Worm (Caenorhabditis elegans) whole organism, midembryonic: ENCODE results near the gene F52H2.1.

ENCODE experiments used
- T22C8.4 ChIP-seq: fragments of 200-800 bp; sonication (Bioruptor generic); IDR thresholded peaks from 2 replicates; pipeline ENCODE4 v1.3.6; 2022; ENCODE audit warnings: missing genetic modification characterization, missing compliant biosample characterization
- cog-1 ChIP-seq: sonication (generic microtip); optimal IDR thresholded peaks from 2 replicates; lab custom pipeline; 2016; ENCODE audit warnings: missing genetic modification characterization, missing compliant biosample characterization
- flt-1 ChIP-seq: fragments of 200-800 bp; sonication (Bioruptor generic); IDR thresholded peaks from 2 replicates; pipeline ENCODE4 v1.3.6; 2022; ENCODE audit warnings: missing genetic modification characterization, missing compliant biosample characterization
- klf-2 ChIP-seq: fragments of 200-800 bp; sonication (Bioruptor generic); conservative IDR thresholded peaks from 2 replicates; pipeline ENCODE4 v1.3.6; 2022; ENCODE audit warnings: missing genetic modification reagents, missing genetic modification characterization, missing compliant biosample characterization
- med-1 ChIP-seq: sonication (generic microtip); optimal IDR thresholded peaks from 2 replicates; lab custom pipeline; 2017; ENCODE audit warnings: missing genetic modification characterization, mild to moderate bottlenecking, missing compliant biosample characterization, antibody characterized with exemption, missing genetic modification reagents; ENCODE audit not compliant: insufficient read depth
- ref-1 ChIP-seq: fragments of 200-800 bp; sonication (Bioruptor generic); conservative IDR thresholded peaks from 2 replicates; pipeline ENCODE4 v1.3.6; 2022; ENCODE audit warnings: missing genetic modification reagents, missing genetic modification characterization, missing compliant biosample characterization
- tab-1 ChIP-seq: fragments of 200-800 bp; sonication (Bioruptor generic); IDR thresholded peaks from 2 replicates; pipeline ENCODE4 v1.3.6; 2022; ENCODE audit warnings: missing genetic modification characterization, missing compliant biosample characterization
- ztf-23 ChIP-seq: fragments of 200-800 bp; sonication (Bioruptor generic); IDR thresholded peaks from 2 replicates; pipeline ENCODE4 v1.3.6; 2022; ENCODE audit warnings: missing genetic modification reagents, missing genetic modification characterization, missing compliant biosample characterization
- ztf-29 ChIP-seq: fragments of 200-800 bp; sonication (Bioruptor generic); IDR thresholded peaks from 2 replicates; pipeline ENCODE4 v1.3.6; 2022; ENCODE audit warnings: missing genetic modification reagents, missing genetic modification characterization, missing compliant biosample characterization

F52H2.1 gene

ce11 chrX:2572646-2573149, at the start of gene F52H2.1, which contains the start of gene ccd-5:
TSS of gene F52H2.1 (plus strand) at chrX:2573099.
TSS of gene ccd-5 (minus strand) at chrX:2572653.
- TF ChIP-seq ztf-29 (GFP tag; lab: Robert Waterston, UW) (no peak), ztf-23 (GFP tag; lab: Robert Waterston, UW) (no peak), tab-1 (no peak), med-1 (no peak), flt-1 (GFP tag; lab: Robert Waterston, UW) (no peak), T22C8.4 (GFP tag; lab: Robert Waterston, UW) (no peak), cog-1 (tag; lab: Kevin White, UChicago) (no peak), klf-2 (GFP tag; lab: Robert Waterston, UW) (no peak), ref-1 (GFP tag; lab: Robert Waterston, UW) (no peak)

- TF ChIP-seq klf-2 (GFP tag; lab: Robert Waterston, UW) (no peak), T22C8.4 (GFP tag; lab: Robert Waterston, UW) (no peak), med-1 (no peak), ref-1 (GFP tag; lab: Robert Waterston, UW) (no peak), tab-1 (no peak), ztf-23 (GFP tag; lab: Robert Waterston, UW) (no peak), ztf-29 (GFP tag; lab: Robert Waterston, UW) (no peak), flt-1 (GFP tag; lab: Robert Waterston, UW) (no peak), cog-1 (tag; lab: Kevin White, UChicago) (no peak)
These were observed 46.8 kb upstream of the F52H2.1 start for ce11 chrX:2526078-2526477.

DNA sequence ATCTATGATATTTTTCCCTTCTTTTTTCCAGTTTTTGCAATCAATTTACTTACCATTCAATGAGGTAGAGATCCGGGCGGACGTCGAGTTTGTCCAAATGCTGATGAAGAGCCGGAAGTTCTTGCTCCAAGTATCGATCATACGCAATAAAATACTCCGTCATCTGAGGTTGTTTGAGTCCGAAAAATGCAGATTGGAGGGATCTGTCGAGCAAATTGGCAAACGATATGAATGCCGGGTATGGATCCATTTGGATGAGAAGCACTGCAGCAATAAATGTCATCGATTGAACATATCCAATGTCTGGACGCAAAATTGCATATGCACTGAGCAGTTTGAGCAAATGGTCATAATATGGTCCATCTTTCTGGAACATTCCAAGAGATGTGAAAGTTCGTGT, 45.7 kb upstream of the F52H2.1 start:
- no peak for TF ChIP-seq tab-1
- no peak for TF ChIP-seq ref-1 (GFP tag; lab: Robert Waterston, UW)
- no peak for TF ChIP-seq flt-1 (GFP tag; lab: Robert Waterston, UW)
- TF ChIP-seq med-1: no peak
- TF ChIP-seq ztf-23 (GFP tag; lab: Robert Waterston, UW): no peak
- no peak for TF ChIP-seq cog-1 (tag; lab: Kevin White, UChicago)
- no peak for TF ChIP-seq klf-2 (GFP tag; lab: Robert Waterston, UW)
- TF ChIP-seq T22C8.4 (GFP tag; lab: Robert Waterston, UW): no peak
- no peak for TF ChIP-seq ztf-29 (GFP tag; lab: Robert Waterston, UW)

ce11 chrX:2527877-2528276, 45.0 kb upstream of the F52H2.1 start:
- peak; percentile 62; the same call in 1 of the 2 replicates for TF ChIP-seq ztf-23 (GFP tag; lab: Robert Waterston, UW)
- TF ChIP-seq cog-1 (tag; lab: Kevin White, UChicago): no peak
- peak; percentile 37; the same call in 1 of the 2 replicates for TF ChIP-seq ztf-29 (GFP tag; lab: Robert Waterston, UW)
- TF ChIP-seq ref-1 (GFP tag; lab: Robert Waterston, UW): no peak; the same call in 1 of the 2 replicates
- 0 out of 2 replicates have a peak, but pooled peaks have one; percentile 50 for TF ChIP-seq tab-1

ce11 chrX:2531276-2531675, 41.6 kb upstream of the F52H2.1 start:
- TF ChIP-seq cog-1 (tag; lab: Kevin White, UChicago) (no peak), tab-1 (no peak), med-1 (no peak)

ce11 chrX:2532357-2532756, 40.5 kb upstream of the F52H2.1 start, which contains the start of gene tbc-12:
TSS of gene tbc-12 (minus strand) at chrX:2532457.
- TF ChIP-seq klf-2 (GFP tag; lab: Robert Waterston, UW) (no peak), tab-1 (no peak), T22C8.4 (GFP tag; lab: Robert Waterston, UW) (no peak), cog-1 (tag; lab: Kevin White, UChicago) (no peak), ztf-29 (GFP tag; lab: Robert Waterston, UW) (no peak), flt-1 (GFP tag; lab: Robert Waterston, UW) (no peak), ref-1 (GFP tag; lab: Robert Waterston, UW) (no peak)

- TF ChIP-seq tab-1 (0 out of 2 replicates have a peak, but pooled peaks have one; percentile 17), med-1 (no peak), ztf-29 (GFP tag; lab: Robert Waterston, UW) (peak; percentile 63; the same call in 1 of the 2 replicates), cog-1 (tag; lab: Kevin White, UChicago) (peak; percentile 96), T22C8.4 (GFP tag; lab: Robert Waterston, UW) (peak; percentile 78), ztf-23 (GFP tag; lab: Robert Waterston, UW) (no peak), klf-2 (GFP tag; lab: Robert Waterston, UW) (no peak), flt-1 (GFP tag; lab: Robert Waterston, UW) (peak; percentile 73), ref-1 (GFP tag; lab: Robert Waterston, UW) (no peak)
These were observed 36.6 kb upstream of the F52H2.1 start for ce11 chrX:2536246-2536772.

DNA sequence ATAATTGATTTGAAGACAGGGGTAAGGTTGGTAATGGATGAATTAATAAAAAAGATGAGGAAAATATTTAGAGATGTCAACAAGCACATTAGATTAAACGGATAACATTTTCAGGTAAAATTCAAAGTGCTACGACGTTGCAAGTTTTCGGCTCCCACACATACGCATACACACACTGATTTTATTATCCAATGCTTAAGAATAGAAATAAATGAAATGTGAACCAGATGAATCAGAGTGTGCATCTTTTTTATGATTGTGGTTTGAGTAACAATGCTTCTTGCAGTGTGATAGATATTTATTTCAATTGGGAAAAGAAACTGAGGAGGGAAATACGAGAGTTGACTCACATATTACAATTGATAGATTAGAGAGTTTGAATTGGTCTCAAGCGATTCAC, 34.2 kb upstream of the F52H2.1 start:
- no peak for TF ChIP-seq med-1
- TF ChIP-seq flt-1 (GFP tag; lab: Robert Waterston, UW): no peak
- no peak for TF ChIP-seq tab-1
- TF ChIP-seq cog-1 (tag; lab: Kevin White, UChicago): no peak
- no peak for TF ChIP-seq ref-1 (GFP tag; lab: Robert Waterston, UW)
- TF ChIP-seq T22C8.4 (GFP tag; lab: Robert Waterston, UW): no peak
- no peak for TF ChIP-seq ztf-23 (GFP tag; lab: Robert Waterston, UW)
- no peak for TF ChIP-seq klf-2 (GFP tag; lab: Robert Waterston, UW)

- TF ChIP-seq ztf-29 (GFP tag; lab: Robert Waterston, UW): no peak
- TF ChIP-seq cog-1 (tag; lab: Kevin White, UChicago): no peak
- TF ChIP-seq med-1: no peak
- no peak for TF ChIP-seq tab-1
- TF ChIP-seq ztf-23 (GFP tag; lab: Robert Waterston, UW): no peak
- TF ChIP-seq flt-1 (GFP tag; lab: Robert Waterston, UW): no peak
- TF ChIP-seq ref-1 (GFP tag; lab: Robert Waterston, UW): no peak
- TF ChIP-seq T22C8.4 (GFP tag; lab: Robert Waterston, UW): no peak
These were observed 31.8 kb upstream of the F52H2.1 start, which contains the start of gene F52H2.3 for ce11 chrX:2541003-2541521. TSS of gene F52H2.3 (minus strand) at chrX:2541053.
